Fruit fly (Drosophila melanogaster) whole organism, pupa: Measurements from ENCODE around the gene mRpL45.

ENCODE experiments used
- CG10348 ChIP-seq: fragments of 200-800 bp; sonication (Bioruptor generic); IDR thresholded peaks from 2 replicates; pipeline ENCODE4 v1.3.6; 2022; ENCODE audit warnings: missing biosample characterization, missing genetic modification characterization
- CG14655 ChIP-seq: fragments of 200-800 bp; sonication (Bioruptor generic); optimal IDR thresholded peaks from 3 replicates; lab custom pipeline; 2017; ENCODE audit warnings: mild to moderate bottlenecking, missing biosample characterization, missing genetic modification reagents, missing genetic modification characterization
- CG32121 ChIP-seq: fragments of 200-800 bp; sonication (Bioruptor generic); IDR thresholded peaks from 2 replicates; pipeline ENCODE4 v1.3.6; 2022; ENCODE audit warnings: missing biosample characterization, missing genetic modification characterization
- CG8301 ChIP-seq: fragments of 200-800 bp; sonication (Bioruptor generic); optimal IDR thresholded peaks from 2 replicates; lab custom pipeline; 2018; ENCODE audit warnings: missing biosample characterization, mild to moderate bottlenecking, missing genetic modification characterization
- D1 ChIP-seq: fragments of 200-800 bp; sonication (Bioruptor generic); optimal IDR thresholded peaks from 2 replicates; lab custom pipeline; 2018; ENCODE audit warnings: missing biosample characterization, mild to moderate bottlenecking, missing genetic modification characterization, moderate library complexity
- EcR ChIP-seq: fragments of 200-800 bp; sonication (Bioruptor generic); optimal IDR thresholded peaks from 3 replicates; lab custom pipeline; 2019; ENCODE audit warnings: missing biosample characterization, missing genetic modification characterization, mild to moderate bottlenecking, moderate library complexity, missing genetic modification reagents
- Ets98B ChIP-seq: fragments of 200-800 bp; sonication (Bioruptor generic); IDR thresholded peaks from 2 replicates; pipeline ENCODE4 v1.3.6; 2022; ENCODE audit warnings: missing biosample characterization, missing genetic modification characterization
- Snoo ChIP-seq: fragments of 200-800 bp; sonication (Bioruptor generic); optimal IDR thresholded peaks from 3 replicates; lab custom pipeline; 2017; ENCODE audit warnings: missing biosample characterization, mild to moderate bottlenecking, missing genetic modification characterization, inconsistent platforms
- gl ChIP-seq: fragments of 200-800 bp; sonication (Bioruptor generic); optimal IDR thresholded peaks from 2 replicates; lab custom pipeline; 2018; ENCODE audit warnings: missing biosample characterization, mild to moderate bottlenecking, missing genetic modification characterization

DNA sequence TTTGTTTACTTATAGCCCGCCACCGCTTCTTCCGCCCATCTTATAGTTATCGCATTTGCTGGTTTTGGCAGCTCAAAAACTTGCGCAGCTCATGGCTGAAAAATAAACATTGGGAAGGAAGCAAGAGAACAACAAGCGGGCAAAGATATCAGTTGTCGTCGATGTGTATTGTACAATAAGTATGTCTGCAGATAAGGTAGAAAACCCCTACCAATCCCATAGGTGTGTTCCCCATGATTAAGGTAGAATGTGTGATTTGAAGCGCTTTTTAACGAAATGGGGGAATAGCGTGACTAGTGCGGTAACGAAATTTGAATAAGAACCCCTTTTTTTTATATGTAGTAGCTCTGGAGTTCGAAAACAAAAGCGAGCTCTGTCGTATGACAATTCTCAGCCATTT lies 50.8 kb downstream of the mRpL45 start:
- TF ChIP-seq CG32121 (GFP tag; lab: Robert Waterston, UW) = no peak
- no peak for TF ChIP-seq Ets98B (GFP tag; lab: Robert Waterston, UW)
- TF ChIP-seq EcR (GFP tag; lab: Kevin White, UChicago) = no peak
- TF ChIP-seq CG14655 = no peak
- TF ChIP-seq CG8301 (tag; lab: Kevin White, UChicago) = no peak
- no peak for TF ChIP-seq CG10348 (GFP tag; lab: Robert Waterston, UW)
- no peak for TF ChIP-seq D1
- TF ChIP-seq gl (tag; lab: Kevin White, UChicago) = no peak
- no peak for TF ChIP-seq Snoo (tag; lab: Kevin White, UChicago)
